Worm (Caenorhabditis elegans) whole organism, midembryonic: ENCODE data around the gene F53E2.2.

ENCODE experiments used
- T22C8.4 ChIP-seq: fragments of 200-800 bp; sonication (Bioruptor generic); IDR thresholded peaks from 2 replicates; pipeline ENCODE4 v1.3.6; 2022; ENCODE audit warnings: missing genetic modification characterization, missing compliant biosample characterization
- klf-2 ChIP-seq: fragments of 200-800 bp; sonication (Bioruptor generic); conservative IDR thresholded peaks from 2 replicates; pipeline ENCODE4 v1.3.6; 2022; ENCODE audit warnings: missing genetic modification reagents, missing genetic modification characterization, missing compliant biosample characterization
- tab-1 ChIP-seq: fragments of 200-800 bp; sonication (Bioruptor generic); IDR thresholded peaks from 2 replicates; pipeline ENCODE4 v1.3.6; 2022; ENCODE audit warnings: missing genetic modification characterization, missing compliant biosample characterization
- ztf-23 ChIP-seq: fragments of 200-800 bp; sonication (Bioruptor generic); IDR thresholded peaks from 2 replicates; pipeline ENCODE4 v1.3.6; 2022; ENCODE audit warnings: missing genetic modification reagents, missing genetic modification characterization, missing compliant biosample characterization
- ztf-29 ChIP-seq: fragments of 200-800 bp; sonication (Bioruptor generic); IDR thresholded peaks from 2 replicates; pipeline ENCODE4 v1.3.6; 2022; ENCODE audit warnings: missing genetic modification reagents, missing genetic modification characterization, missing compliant biosample characterization

DNA sequence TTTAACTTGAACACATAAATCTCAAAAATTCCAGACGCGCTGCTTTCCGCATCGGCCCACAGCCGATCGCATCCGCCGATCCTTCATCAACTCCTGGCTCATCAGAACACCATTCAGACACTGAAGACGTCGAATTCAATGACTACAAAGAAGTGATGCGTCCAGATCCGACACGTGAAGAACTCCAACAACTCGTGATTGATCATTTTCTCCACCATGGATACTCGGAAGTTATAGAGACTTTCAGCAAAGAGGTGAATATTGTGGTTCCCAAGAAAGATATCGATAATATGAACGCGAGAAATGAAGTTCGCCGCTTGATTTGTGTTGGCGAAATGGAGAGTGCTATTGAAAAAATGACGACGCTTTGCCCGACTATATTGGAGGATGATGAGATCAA is 6.0 kb upstream of the F53E2.2 start:
- TF ChIP-seq T22C8.4 (GFP tag; lab: Robert Waterston, UW) (no peak), ztf-23 (no peak), ztf-29 (no peak), klf-2 (no peak), tab-1 (GFP tag; lab: Robert Waterston, UW) (no peak)
